Worm (Caenorhabditis elegans): ENCODE data around the gene srh-68.

The srh-68 gene

ce11 chrII:12494556-12495131 lies 12.5 kb upstream of the srh-68 start, which contains the start of gene col-85 (continued):
- TF ChIP-seq che-1 (tag; optimal IDR thresholded peaks at IDR 0.05): peak; percentile 93
- TF ChIP-seq ceh-30 (tag; optimal IDR thresholded peaks at IDR 0.05): peak; percentile 3
- TF ChIP-seq ceh-22 (tag; optimal IDR thresholded peaks at IDR 0.05): no peak
- peak; percentile 94 for TF ChIP-seq pha-2 (tag; optimal IDR thresholded peaks at IDR 0.05)
- TF ChIP-seq F13H6.1 (tag; optimal IDR thresholded peaks at IDR 0.05): peak; percentile 85
- TF ChIP-seq dve-1 (tag; optimal IDR thresholded peaks at IDR 0.05): peak; percentile 81
- TF ChIP-seq ceh-48 (tag; optimal IDR thresholded peaks at IDR 0.05): peak; percentile 86
- TF ChIP-seq tbx-7 (tag; optimal IDR thresholded peaks at IDR 0.05): peak; percentile 43
- TF ChIP-seq hlh-15 (tag; optimal IDR thresholded peaks at IDR 0.05): peak; percentile 91
- TF ChIP-seq ceh-18 (tag; optimal IDR thresholded peaks at IDR 0.05): peak; percentile 86
- peak; percentile 87 for TF ChIP-seq C08G9.2 (tag; optimal IDR thresholded peaks at IDR 0.05)
- peak; percentile 89 for TF ChIP-seq sdc-2 (tag; optimal IDR thresholded peaks at IDR 0.05)
- TF ChIP-seq ceh-19 (GFP tag; optimal IDR thresholded peaks at IDR 0.05): peak; percentile 94
- peak; percentile 68 for TF ChIP-seq eyg-1 (tag; optimal IDR thresholded peaks at IDR 0.05)
- peak; percentile 90 for TF ChIP-seq C38D4.7 (GFP tag; optimal IDR thresholded peaks at IDR 0.05)
- peak; percentile 96 for TF ChIP-seq ceh-14 (tag; optimal IDR thresholded peaks at IDR 0.05)
- TF ChIP-seq unc-42 (tag; optimal IDR thresholded peaks at IDR 0.05): peak; percentile 84

ce11 chrII:12496981-12497380 lies 10.2 kb upstream of the srh-68 start, which contains the start of gene T21B4.3:
T21B4.3 (minus strand) TSS chrII:12497081.
- TF ChIP-seq T23F11.4 (GFP tag; optimal IDR thresholded peaks at IDR 0.05): no peak
- TF ChIP-seq K09A11.1 (tag; optimal IDR thresholded peaks at IDR 0.05; ENCODE audit: insufficient read depth): no peak
- no peak for TF ChIP-seq npax-4 (tag; optimal IDR thresholded peaks at IDR 0.05)
- no peak for TF ChIP-seq unc-86 (tag; optimal IDR thresholded peaks at IDR 0.05)
- TF ChIP-seq sdc-2 (tag; optimal IDR thresholded peaks at IDR 0.05): no peak
- TF ChIP-seq madf-2 (tag; optimal IDR thresholded peaks at IDR 0.05): no peak
- no peak for TF ChIP-seq hlh-8 (tag; optimal IDR thresholded peaks at IDR 0.05)
- TF ChIP-seq pat-9 (tag; optimal IDR thresholded peaks at IDR 0.05): no peak
- TF ChIP-seq unc-55 (GFP tag; optimal IDR thresholded peaks at IDR 0.05): no peak
- no peak for TF ChIP-seq eyg-1 (tag; optimal IDR thresholded peaks at IDR 0.05)
- TF ChIP-seq ceh-18 (tag; optimal IDR thresholded peaks at IDR 0.05): no peak
- TF ChIP-seq syd-9 (tag; optimal IDR thresholded peaks at IDR 0.05): no peak
- no peak for TF ChIP-seq lin-11 (tag; optimal IDR thresholded peaks at IDR 0.05)
- TF ChIP-seq sox-2 (GFP tag; IDR thresholded peaks at IDR 0.05): no peak
- no peak for TF ChIP-seq K02D7.2 (tag; optimal IDR thresholded peaks at IDR 0.05)

ce11 chrII:12499969-12500368 lies 7.2 kb upstream of the srh-68 start:
- no peak for TF ChIP-seq ceh-22 (tag; optimal IDR thresholded peaks at IDR 0.05)
- TF ChIP-seq unc-42 (tag; optimal IDR thresholded peaks at IDR 0.05): peak; percentile 92

ce11 chrII:12502784-12503183 lies 4.4 kb upstream of the srh-68 start, which contains the start of gene ador-1:
ador-1 (minus strand) TSS chrII:12502884.
- TF ChIP-seq elt-2 (tag; optimal IDR thresholded peaks at IDR 0.05): no peak
- TF ChIP-seq unc-86 (tag; optimal IDR thresholded peaks at IDR 0.05): no peak
- TF ChIP-seq K02D7.2 (tag; optimal IDR thresholded peaks at IDR 0.05): no peak
- TF ChIP-seq pha-4 (tag; optimal IDR thresholded peaks at IDR 0.05): no peak
- no peak for TF ChIP-seq hlh-15 (tag; optimal IDR thresholded peaks at IDR 0.05)
- no peak for TF ChIP-seq hlh-30 (tag; optimal IDR thresholded peaks at IDR 0.05; ENCODE audit: insufficient read depth)
- no peak for TF ChIP-seq ceh-34 (tag; optimal IDR thresholded peaks at IDR 0.05)
- TF ChIP-seq pha-2 (tag; optimal IDR thresholded peaks at IDR 0.05): no peak
- no peak for TF ChIP-seq nfya-1 (tag; optimal IDR thresholded peaks at IDR 0.05)
- TF ChIP-seq Y22D7AL.16 (tag; optimal IDR thresholded peaks at IDR 0.05): no peak
- no peak for TF ChIP-seq F13H6.1 (tag; optimal IDR thresholded peaks at IDR 0.05)
- no peak for TF ChIP-seq gmeb-2 (tag; optimal IDR thresholded peaks at IDR 0.05)
- no peak for TF ChIP-seq ceh-6 (GFP tag; optimal IDR thresholded peaks at IDR 0.05)
- no peak for TF ChIP-seq ceh-31 (tag; optimal IDR thresholded peaks at IDR 0.05)
- no peak for TF ChIP-seq elt-4 (tag; optimal IDR thresholded peaks at IDR 0.05)
- no peak for TF ChIP-seq tbx-7 (tag; optimal IDR thresholded peaks at IDR 0.05)
- no peak for TF ChIP-seq syd-9 (tag; optimal IDR thresholded peaks at IDR 0.05)
- no peak for TF ChIP-seq ama-1 (optimal IDR thresholded peaks at IDR 0.05)
- no peak for TF ChIP-seq fax-1 (tag; optimal IDR thresholded peaks at IDR 0.05)
- no peak for TF ChIP-seq madf-2 (tag; optimal IDR thresholded peaks at IDR 0.05)

Measured in whole organism, late embryonic.